Fruit fly (Drosophila melanogaster): ENCODE measurements around the gene CG34043.

CG34043 gene

DNA sequence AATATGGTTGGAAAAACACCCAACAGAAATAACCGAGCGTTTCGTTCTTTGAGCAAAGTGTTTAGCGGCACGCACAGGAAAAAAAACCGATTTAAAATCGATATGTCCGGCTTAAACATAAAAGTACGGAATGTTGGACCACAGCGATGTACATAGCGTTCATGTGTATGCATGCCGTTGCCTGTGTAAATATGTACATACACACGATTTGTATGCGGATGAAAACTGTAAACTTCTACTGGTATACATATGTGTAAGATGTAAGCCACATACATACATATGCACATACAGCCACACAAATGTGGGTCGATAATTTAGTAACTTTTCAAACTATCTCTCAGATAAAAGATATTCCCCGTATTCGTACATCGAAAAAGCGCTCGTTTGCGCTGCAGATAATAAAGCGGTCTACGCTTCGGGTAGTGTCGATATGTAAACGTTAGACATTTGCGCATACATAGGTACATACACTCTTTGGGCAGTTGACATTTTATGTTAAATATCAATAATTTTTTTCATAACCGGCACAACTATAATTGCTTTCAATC, 30.9 kb downstream of the CG34043 start (continued):
- TF ChIP-seq CG11695 (GFP tag; IDR thresholded peaks at IDR 0.05) (peak; percentile 55; the same call in 1 of the 3 replicates), CG10959 (GFP tag; IDR thresholded peaks at IDR 0.05) (no peak), Mrtf (GFP tag; IDR thresholded peaks at IDR 0.05) (no peak), Neu2 (GFP tag; optimal IDR thresholded peaks at IDR 0.05; ENCODE audit: borderline replicate concordance) (peak; percentile 35), lov (optimal IDR thresholded peaks at IDR 0.05) (no peak), lov (GFP tag; IDR thresholded peaks at IDR 0.05) (no peak), CG30431 (GFP tag; optimal IDR thresholded peaks at IDR 0.05) (no peak), D19B (GFP tag; optimal IDR thresholded peaks at IDR 0.05) (no peak), YL-1 (GFP tag; optimal IDR thresholded peaks at IDR 0.05) (no peak), onecut (GFP tag; IDR thresholded peaks at IDR 0.05) (peak; percentile 80), crc (GFP tag; optimal IDR thresholded peaks at IDR 0.05) (no peak), wek (GFP tag; optimal IDR thresholded peaks at IDR 0.05) (peak; percentile 70), CG14710 (tag; optimal IDR thresholded peaks at IDR 0.05) (peak; percentile 50), CG11723 (GFP tag; optimal IDR thresholded peaks at IDR 0.05) (peak; percentile 27), CG12659 (GFP tag; optimal IDR thresholded peaks at IDR 0.05) (peak; percentile 1), ash1 (GFP tag; optimal IDR thresholded peaks at IDR 0.05) (no peak), HLH3B (GFP tag; IDR thresholded peaks at IDR 0.05) (peak; percentile 29; the same call in 1 of the 2 replicates), Deaf1 (tag; optimal IDR thresholded peaks at IDR 0.05) (peak; percentile 81), Dll (GFP tag; IDR thresholded peaks at IDR 0.05; ENCODE audit: partially characterized antibody) (0 out of 4 replicates have a peak, but pooled peaks have one; percentile 24), fd102C (GFP tag; optimal IDR thresholded peaks at IDR 0.05) (peak; percentile 46), CG15479 (GFP tag; optimal IDR thresholded peaks at IDR 0.05) (peak; percentile 81), CG10654 (GFP tag; optimal IDR thresholded peaks at IDR 0.05) (no peak), CG4360 (GFP tag; IDR thresholded peaks at IDR 0.05) (no peak), CG7786 (GFP tag; optimal IDR thresholded peaks at IDR 0.05) (no peak), Drgx (GFP tag; IDR thresholded peaks at IDR 0.05) (no peak), sisA (GFP tag; IDR thresholded peaks at IDR 0.05) (no peak), cwo (GFP tag; optimal IDR thresholded peaks at IDR 0.05) (no peak), Atf-2 (GFP tag; optimal IDR thresholded peaks at IDR 0.05) (no peak), tin (GFP tag; optimal IDR thresholded peaks at IDR 0.05) (no peak), dmrt11E (tag; optimal IDR thresholded peaks at IDR 0.05) (peak; percentile 39), CG1233 (GFP tag; optimal IDR thresholded peaks at IDR 0.05) (peak; percentile 78), NFAT (GFP tag; IDR thresholded peaks at IDR 0.05) (no peak), CG11247 (GFP tag; IDR thresholded peaks at IDR 0.05) (no peak), CG2199 (GFP tag; IDR thresholded peaks at IDR 0.05) (peak; percentile 51; the same call in 1 of the 3 replicates), CG12219 (GFP tag; optimal IDR thresholded peaks at IDR 0.05) (peak; percentile 20), dpn (GFP tag; optimal IDR thresholded peaks at IDR 0.05) (no peak), CG17802 (tag; optimal IDR thresholded peaks at IDR 0.05) (no peak), GATAe (GFP tag; conservative IDR thresholded peaks at IDR 0.05) (no peak), CG17359 (tag; optimal IDR thresholded peaks at IDR 0.05) (peak; percentile 34), trh (GFP tag; optimal IDR thresholded peaks at IDR 0.05) (peak; percentile 20), CG31365 (tag; optimal IDR thresholded peaks at IDR 0.05) (no peak), Hmx (GFP tag; optimal IDR thresholded peaks at IDR 0.05) (no peak), Scr (GFP tag; IDR thresholded peaks at IDR 0.05; ENCODE audit: partially characterized antibody) (0 out of 2 replicates have a peak, but pooled peaks have one; percentile 17), CG5953 (GFP tag; IDR thresholded peaks at IDR 0.05) (no peak), CoRest (tag; optimal IDR thresholded peaks at IDR 0.05) (no peak), insv (GFP tag; optimal IDR thresholded peaks at IDR 0.05) (peak in 1 of 2 experiments; percentile 55), D (optimal IDR thresholded peaks at IDR 0.05) (no peak), D (GFP tag; optimal IDR thresholded peaks at IDR 0.05) (peak; percentile 57), CG32767 (GFP tag; IDR thresholded peaks at IDR 0.05) (peak; percentile 69; the same call in 1 of the 2 replicates), CG15696 (tag; optimal IDR thresholded peaks at IDR 0.05) (peak; percentile 83), ac (GFP tag; optimal IDR thresholded peaks at IDR 0.05) (peak; percentile 73)
